Fruit fly (Drosophila melanogaster) whole organism, embryonic: ENCODE measurements around the gene CG13248.

ENCODE experiments used
- Awh ChIP-seq: fragments of 200-800 bp; sonication (Bioruptor generic); IDR thresholded peaks from 2 replicates; pipeline ENCODE4, ENCODE4 v1.3.6; 2022; ENCODE audit warnings: missing biosample characterization, missing genetic modification characterization
- CG10366 ChIP-seq: fragments of 200-800 bp; sonication (Bioruptor generic); IDR thresholded peaks from 2 replicates; pipeline ENCODE4 v1.3.6; 2022; ENCODE audit warnings: missing biosample characterization, missing genetic modification characterization
- CG11093 ChIP-seq: fragments of 200-800 bp; sonication (Bioruptor generic); IDR thresholded peaks from 3 replicates; pipeline ENCODE4 v1.3.6; 2022; ENCODE audit warnings: missing biosample characterization, missing genetic modification characterization
- CG11504 ChIP-seq: fragments of 200-800 bp; sonication (Bioruptor generic); optimal IDR thresholded peaks from 3 replicates; lab custom pipeline; 2019; ENCODE audit warnings: missing biosample characterization, mild to moderate bottlenecking, missing genetic modification characterization, moderate library complexity
- CG11696 ChIP-seq: fragments of 200-800 bp; sonication (Bioruptor generic); IDR thresholded peaks from 2 replicates; pipeline ENCODE4 v1.3.6; 2022; ENCODE audit warnings: missing biosample characterization, missing genetic modification characterization
- CG13287 ChIP-seq: fragments of 200-800 bp; sonication (Bioruptor generic); IDR thresholded peaks from 2 replicates; pipeline ENCODE4 v1.3.6; 2022; ENCODE audit warnings: missing biosample characterization, missing genetic modification characterization; ENCODE audit not compliant: partially characterized antibody
- CG13894 ChIP-seq: fragments of 200-800 bp; sonication (Bioruptor generic); optimal IDR thresholded peaks from 3 replicates; lab custom pipeline; 2018; ENCODE audit warnings: missing biosample characterization, mild to moderate bottlenecking, missing genetic modification characterization, moderate library complexity
- CG14710 ChIP-seq: fragments of 200-800 bp; sonication (Bioruptor generic); optimal IDR thresholded peaks from 3 replicates; lab custom pipeline; 2019; ENCODE audit warnings: missing biosample characterization, mild to moderate bottlenecking, missing genetic modification characterization, moderate library complexity
- CG15269 ChIP-seq: fragments of 200-800 bp; sonication (Bioruptor generic); optimal IDR thresholded peaks from 2 replicates; lab custom pipeline; 2018; ENCODE audit warnings: missing biosample characterization, mild to moderate bottlenecking, missing genetic modification characterization, moderate library complexity
- CG15696 ChIP-seq: fragments of 200-800 bp; sonication (Bioruptor generic); optimal IDR thresholded peaks from 2 replicates; lab custom pipeline; 2019; ENCODE audit warnings: missing biosample characterization, mild to moderate bottlenecking, missing genetic modification characterization, moderate library complexity
- CG16813 ChIP-seq: fragments of 200-800 bp; sonication (Bioruptor generic); IDR thresholded peaks from 3 replicates; pipeline ENCODE4 v1.3.6; 2022; ENCODE audit warnings: missing biosample characterization, missing genetic modification characterization; ENCODE audit not compliant: partially characterized antibody
- CG17829 ChIP-seq: fragments of 200-800 bp; optimal IDR thresholded peaks from 2 replicates; lab custom pipeline; 2019; ENCODE audit warnings: missing biosample characterization, mild to moderate bottlenecking, missing genetic modification characterization, moderate library complexity
- CG18599 ChIP-seq: fragments of 200-800 bp; sonication (Bioruptor generic); optimal IDR thresholded peaks from 3 replicates; lab custom pipeline; 2017; ENCODE audit warnings: missing biosample characterization, missing genetic modification characterization, mild to moderate bottlenecking, moderate library complexity, missing genetic modification reagents
- CG32772 ChIP-seq: fragments of 200-800 bp; sonication (Bioruptor generic); IDR thresholded peaks from 2 replicates; pipeline ENCODE4 v1.3.6; 2022; ENCODE audit warnings: missing biosample characterization, missing genetic modification characterization
- CG34376 ChIP-seq: fragments of 200-800 bp; sonication (Bioruptor generic); optimal IDR thresholded peaks from 2 replicates; lab custom pipeline; 2018; ENCODE audit warnings: missing biosample characterization, mild to moderate bottlenecking, missing genetic modification characterization
- CG4360 ChIP-seq: fragments of 200-800 bp; sonication (Bioruptor generic); IDR thresholded peaks from 2 replicates; pipeline ENCODE4 v1.3.6; 2022; ENCODE audit warnings: missing biosample characterization, missing genetic modification characterization
- CG5245 ChIP-seq: fragments of 200-800 bp; sonication (Bioruptor generic); optimal IDR thresholded peaks from 3 replicates; lab custom pipeline; 2016; ENCODE audit warnings: missing biosample characterization, missing genetic modification characterization
- CG6683 ChIP-seq: fragments of 200-800 bp; sonication (Bioruptor generic); optimal IDR thresholded peaks from 2 replicates; lab custom pipeline; 2017; ENCODE audit warnings: missing biosample characterization, mild to moderate bottlenecking, missing genetic modification characterization, missing genetic modification reagents
- CG6765 ChIP-seq: fragments of 200-800 bp; sonication (Bioruptor generic); optimal IDR thresholded peaks from 3 replicates; lab custom pipeline; 2017; ENCODE audit warnings: missing biosample characterization, mild to moderate bottlenecking, missing genetic modification characterization
- CG6791 ChIP-seq: fragments of 200-800 bp; sonication (Bioruptor generic); IDR thresholded peaks from 3 replicates; pipeline ENCODE4 v1.3.6; 2022; ENCODE audit warnings: missing biosample characterization, missing genetic modification characterization; ENCODE audit not compliant: partially characterized antibody
- CG9797 ChIP-seq: fragments of 200-800 bp; sonication (Bioruptor generic); optimal IDR thresholded peaks from 3 replicates; lab custom pipeline; 2018; ENCODE audit warnings: missing biosample characterization, mild to moderate bottlenecking, missing genetic modification characterization
- CHES-1-like ChIP-seq: fragments of 200-800 bp; sonication (Bioruptor generic); optimal IDR thresholded peaks from 2 replicates; lab custom pipeline; 2016; ENCODE audit warnings: missing biosample characterization, missing genetic modification characterization
- Camta ChIP-seq: fragments of 200-800 bp; sonication (Bioruptor generic); optimal IDR thresholded peaks from 2 replicates; lab custom pipeline; 2016; ENCODE audit warnings: missing biosample characterization, missing genetic modification characterization
- CkIIα-i1 ChIP-seq: fragments of 200-800 bp; sonication (Bioruptor generic); IDR thresholded peaks from 2 replicates; pipeline ENCODE4 v1.3.6; 2022; ENCODE audit warnings: missing biosample characterization, missing genetic modification characterization
- Elba2 ChIP-seq: fragments of 200-800 bp; sonication (Bioruptor generic); optimal IDR thresholded peaks from 3 replicates; lab custom pipeline; 2016; ENCODE audit warnings: missing biosample characterization, missing genetic modification characterization
- H15 ChIP-seq: fragments of 200-800 bp; sonication (Bioruptor generic); IDR thresholded peaks from 3 replicates; pipeline ENCODE4 v1.3.6; 2022; ENCODE audit warnings: missing biosample characterization, missing genetic modification characterization
- Hmx ChIP-seq: fragments of 200-800 bp; sonication (Bioruptor generic); optimal IDR thresholded peaks from 2 replicates; lab custom pipeline; 2016; ENCODE audit warnings: missing biosample characterization, missing genetic modification characterization
- Hr3 ChIP-seq: fragments of 200-800 bp; sonication (Bioruptor generic); optimal IDR thresholded peaks from 3 replicates; lab custom pipeline; 2016; ENCODE audit warnings: missing biosample characterization, missing genetic modification characterization
- Myb ChIP-seq: fragments of 200-800 bp; sonication (Bioruptor generic); optimal IDR thresholded peaks from 2 replicates; lab custom pipeline; 2016; ENCODE audit warnings: missing biosample characterization, missing genetic modification characterization
- Oli ChIP-seq: fragments of 200-800 bp; sonication (Bioruptor generic); optimal IDR thresholded peaks from 2 replicates; lab custom pipeline; 2018; ENCODE audit warnings: missing biosample characterization, mild to moderate bottlenecking, missing genetic modification characterization, moderate library complexity
- Optix ChIP-seq: fragments of 200-800 bp; sonication (Bioruptor generic); IDR thresholded peaks from 3 replicates; pipeline ENCODE4 v1.3.6; 2022; ENCODE audit warnings: missing biosample characterization, missing genetic modification characterization
- Rx ChIP-seq: fragments of 200-800 bp; sonication (Bioruptor generic); IDR thresholded peaks from 2 replicates; pipeline ENCODE4 v1.3.6; 2022; ENCODE audit warnings: missing biosample characterization, missing genetic modification characterization
- Side ChIP-seq: fragments of 200-800 bp; sonication (Bioruptor generic); optimal IDR thresholded peaks from 2 replicates; lab custom pipeline; 2016; ENCODE audit warnings: missing biosample characterization, missing genetic modification characterization
- Sox102F ChIP-seq: fragments of 200-800 bp; sonication (Bioruptor generic); optimal IDR thresholded peaks from 2 replicates; lab custom pipeline; 2018; ENCODE audit warnings: missing biosample characterization, mild to moderate bottlenecking, missing genetic modification characterization, moderate library complexity
- Vsx1 ChIP-seq: fragments of 200-800 bp; sonication (Bioruptor generic); optimal IDR thresholded peaks from 2 replicates; lab custom pipeline; 2017; ENCODE audit warnings: missing biosample characterization, mild to moderate bottlenecking, missing genetic modification characterization, missing genetic modification reagents
- Xrp1 ChIP-seq: fragments of 200-800 bp; sonication (Bioruptor generic); IDR thresholded peaks from 2 replicates; pipeline ENCODE4 v1.3.6; 2022; ENCODE audit warnings: missing biosample characterization, missing genetic modification characterization
- corto ChIP-seq: fragments of 200-800 bp; sonication (Bioruptor generic); optimal IDR thresholded peaks from 2 replicates; lab custom pipeline; 2016; ENCODE audit warnings: missing biosample characterization, mild to moderate bottlenecking, missing genetic modification characterization, moderate library complexity
- dati ChIP-seq: fragments of 200-800 bp; sonication (Bioruptor generic); IDR thresholded peaks from 2 replicates; pipeline ENCODE4 v1.3.6; 2022; ENCODE audit warnings: missing biosample characterization, missing genetic modification characterization
- ham ChIP-seq: fragments of 200-800 bp; sonication (Bioruptor generic); IDR thresholded peaks from 2 replicates; pipeline ENCODE4 v1.3.6; 2022; ENCODE audit warnings: missing biosample characterization, missing genetic modification characterization
- jing ChIP-seq: fragments of 200-800 bp; sonication (Bioruptor generic); optimal IDR thresholded peaks from 2 replicates; lab custom pipeline; 2018; ENCODE audit warnings: missing biosample characterization, mild to moderate bottlenecking, missing genetic modification characterization
- knrl ChIP-seq: fragments of 200-800 bp; sonication (Bioruptor generic); IDR thresholded peaks from 3 replicates; pipeline ENCODE4 v1.3.6; 2022; ENCODE audit warnings: missing biosample characterization, missing genetic modification characterization; ENCODE audit not compliant: partially characterized antibody
- nau ChIP-seq: fragments of 200-800 bp; sonication (Bioruptor generic); optimal IDR thresholded peaks from 3 replicates; lab custom pipeline; 2017; ENCODE audit warnings: missing biosample characterization, mild to moderate bottlenecking, missing genetic modification characterization, missing genetic modification reagents
- nerfin-2 ChIP-seq: fragments of 200-800 bp; sonication (Bioruptor generic); IDR thresholded peaks from 2 replicates; pipeline ENCODE4 v1.3.6; 2022; ENCODE audit warnings: missing biosample characterization, missing genetic modification characterization; ENCODE audit not compliant: partially characterized antibody
- sens-2 ChIP-seq: fragments of 200-800 bp; sonication (Bioruptor generic); IDR thresholded peaks from 2 replicates; pipeline ENCODE4 v1.3.6; 2022; ENCODE audit warnings: missing biosample characterization, missing genetic modification characterization
- sr ChIP-seq: fragments of 200-800 bp; sonication (Bioruptor generic); IDR thresholded peaks from 3 replicates; pipeline ENCODE4 v1.3.6; 2022; ENCODE audit warnings: missing biosample characterization, missing genetic modification characterization
- stwl ChIP-seq: fragments of 200-800 bp; sonication (Bioruptor generic); optimal IDR thresholded peaks from 3 replicates; lab custom pipeline; 2018; ENCODE audit warnings: missing biosample characterization, mild to moderate bottlenecking, missing genetic modification characterization, moderate library complexity
- tx ChIP-seq: fragments of 200-800 bp; sonication (Bioruptor generic); optimal IDR thresholded peaks from 2 replicates; lab custom pipeline; 2016; ENCODE audit warnings: missing biosample characterization, missing genetic modification characterization
- vnd ChIP-seq: fragments of 200-800 bp; sonication (Bioruptor generic); IDR thresholded peaks from 3 replicates; pipeline ENCODE4 v1.3.6; 2022; ENCODE audit warnings: missing biosample characterization, missing genetic modification characterization; ENCODE audit not compliant: partially characterized antibody

CG13248 gene

dm6 chr3L:20401026-20401912, 9.1 kb downstream of the CG13248 start, which contains the start of gene trbl (continued):
- TF ChIP-seq sens-2 (no peak), Rx (GFP tag; lab: Robert Waterston, UW) (no peak), CG13287 (GFP tag; lab: Robert Waterston, UW) (peak; percentile 70), CG16813 (GFP tag; lab: Robert Waterston, UW) (peak; percentile 59; the same call in 2 of the 3 replicates), Sox102F (GFP tag; lab: Kevin White, UChicago) (no peak), CG11696 (no peak), CHES-1-like (GFP tag; lab: Kevin White, UChicago) (no peak), CG17829 (tag; lab: Kevin White, UChicago) (peak; percentile 97), CG6683 (GFP tag; lab: Kevin White, UChicago) (no peak), Camta (GFP tag; lab: Kevin White, UChicago) (no peak), CG10366 (GFP tag; lab: Robert Waterston, UW) (no peak), H15 (GFP tag; lab: Robert Waterston, UW) (no peak), CG13894 (tag; lab: Kevin White, UChicago) (peak; percentile 79), Optix (GFP tag; lab: Robert Waterston, UW) (no peak), Hmx (GFP tag; lab: Kevin White, UChicago) (no peak), nerfin-2 (GFP tag; lab: Robert Waterston, UW) (peak; percentile 75; the same call in 1 of the 2 replicates), nau (GFP tag; lab: Kevin White, UChicago) (peak; percentile 68), CkIIα-i1 (GFP tag; lab: Robert Waterston, UW) (no peak), corto (no peak), stwl (tag; lab: Kevin White, UChicago) (peak; percentile 31), ham (GFP tag; lab: Robert Waterston, UW) (no peak), jing (GFP tag; lab: Kevin White, UChicago) (no peak), sr (GFP tag; lab: Robert Waterston, UW) (no peak), knrl (GFP tag; lab: Robert Waterston, UW) (no peak; the same call in 2 of the 3 replicates), CG6791 (GFP tag; lab: Robert Waterston, UW) (peak; percentile 97), CG4360 (GFP tag; lab: Robert Waterston, UW) (no peak), CG34376 (GFP tag; lab: Kevin White, UChicago) (peak; percentile 68), CG11093 (GFP tag; lab: Robert Waterston, UW) (no peak), vnd (GFP tag; lab: Robert Waterston, UW) (peak; percentile 43; the same call in 1 of the 3 replicates), CG5245 (GFP tag; lab: Kevin White, UChicago) (no peak), Vsx1 (GFP tag; lab: Kevin White, UChicago) (peak; percentile 22), Oli (tag; lab: Kevin White, UChicago) (no peak), Elba2 (GFP tag; lab: Kevin White, UChicago) (no peak), CG11504 (tag; lab: Kevin White, UChicago) (peak; percentile 12), Xrp1 (GFP tag; lab: Robert Waterston, UW) (no peak), CG15269 (tag; lab: Kevin White, UChicago) (peak; percentile 27), tx (GFP tag; lab: Kevin White, UChicago) (no peak), Awh (GFP tag; lab: Robert Waterston, UW) (no peak), CG14710 (peak; percentile 26), CG32772 (GFP tag; lab: Robert Waterston, UW) (no peak), dati (GFP tag; lab: Robert Waterston, UW) (0 out of 2 replicates have a peak, but pooled peaks have one; percentile 34), CG6765 (GFP tag; lab: Kevin White, UChicago) (peak; percentile 43), Hr3 (GFP tag; lab: Kevin White, UChicago) (no peak), Myb (peak; percentile 84), CG9797 (peak; percentile 86), CG15696 (tag; lab: Kevin White, UChicago) (no peak), Side (GFP tag; lab: Kevin White, UChicago) (peak; percentile 21), CG18599 (GFP tag; lab: Kevin White, UChicago) (no peak)
